Fruit fly (Drosophila melanogaster) whole organism, embryonic: Measurements from ENCODE around the gene Ptth.

ENCODE experiments used
- Ada2b ChIP-seq: fragments of 200-800 bp; sonication (Bioruptor generic); IDR thresholded peaks from 2 replicates; pipeline ENCODE4 v1.3.6; 2022; ENCODE audit warnings: missing biosample characterization, missing genetic modification characterization
- B-H2 ChIP-seq: fragments of 200-800 bp; sonication (Bioruptor generic); optimal IDR thresholded peaks from 2 replicates; lab custom pipeline; 2018; ENCODE audit warnings: missing biosample characterization, mild to moderate bottlenecking, missing genetic modification characterization
- CG10209 ChIP-seq: fragments of 200-800 bp; sonication (Bioruptor generic); optimal IDR thresholded peaks from 3 replicates; lab custom pipeline; 2017; ENCODE audit warnings: missing biosample characterization, mild to moderate bottlenecking, missing genetic modification characterization, missing genetic modification reagents
- CG1024 ChIP-seq: fragments of 200-800 bp; sonication (Bioruptor generic); IDR thresholded peaks from 2 replicates; pipeline ENCODE4 v1.3.6; 2022; ENCODE audit warnings: missing biosample characterization, missing genetic modification characterization
- CG11398 ChIP-seq: fragments of 200-800 bp; sonication (Bioruptor generic); optimal IDR thresholded peaks from 2 replicates; lab custom pipeline; 2016; ENCODE audit warnings: missing biosample characterization, missing genetic modification characterization
- CG11504 ChIP-seq: fragments of 200-800 bp; sonication (Bioruptor generic); optimal IDR thresholded peaks from 3 replicates; lab custom pipeline; 2019; ENCODE audit warnings: missing biosample characterization, mild to moderate bottlenecking, missing genetic modification characterization, moderate library complexity
- CG14667 ChIP-seq: fragments of 200-800 bp; sonication (Bioruptor generic); IDR thresholded peaks from 2 replicates; pipeline ENCODE4 v1.3.6; 2022; ENCODE audit warnings: missing biosample characterization, missing genetic modification characterization
- CG14860 ChIP-seq: fragments of 200-800 bp; sonication (Bioruptor generic); IDR thresholded peaks from 3 replicates; pipeline ENCODE4 v1.3.6; 2022; ENCODE audit warnings: missing biosample characterization, missing genetic modification characterization; ENCODE audit not compliant: partially characterized antibody
- CG15011 ChIP-seq: fragments of 200-800 bp; sonication (Bioruptor generic); optimal IDR thresholded peaks from 3 replicates; lab custom pipeline; 2018; ENCODE audit warnings: missing biosample characterization, mild to moderate bottlenecking, missing genetic modification characterization
- CG2116 ChIP-seq: fragments of 200-800 bp; sonication (Bioruptor generic); optimal IDR thresholded peaks from 3 replicates; lab custom pipeline; 2018; ENCODE audit warnings: missing biosample characterization, mild to moderate bottlenecking, missing genetic modification characterization
- CG31224 ChIP-seq: fragments of 200-800 bp; sonication (Bioruptor generic); IDR thresholded peaks from 2 replicates; pipeline ENCODE4 v1.3.6; 2022; ENCODE audit warnings: missing biosample characterization, missing genetic modification characterization
- CG3726 ChIP-seq: fragments of 200-800 bp; sonication (Bioruptor generic); IDR thresholded peaks from 3 replicates; pipeline ENCODE4, ENCODE4 v1.3.6; 2022; ENCODE audit warnings: missing biosample characterization, missing genetic modification characterization
- CG4282 ChIP-seq: fragments of 200-800 bp; sonication (Bioruptor generic); optimal IDR thresholded peaks from 2 replicates; lab custom pipeline; 2016; ENCODE audit warnings: missing biosample characterization, missing genetic modification characterization
- CG7271 ChIP-seq: fragments of 200-800 bp; sonication (Bioruptor generic); optimal IDR thresholded peaks from 2 replicates; lab custom pipeline; 2018; ENCODE audit warnings: missing biosample characterization, mild to moderate bottlenecking, missing genetic modification characterization, moderate library complexity
- CG7963 ChIP-seq: fragments of 200-800 bp; sonication (Bioruptor generic); IDR thresholded peaks from 3 replicates; pipeline ENCODE4 v1.3.6; 2022; ENCODE audit warnings: missing biosample characterization, missing genetic modification characterization; ENCODE audit not compliant: partially characterized antibody
- CG8290 ChIP-seq, 3 experiments: fragments of 200-800 bp; sonication (Bioruptor generic); optimal IDR thresholded peaks; 2 replicates each; lab custom pipeline; 2016 to 2019; ENCODE audit warnings: missing biosample characterization in 3 of 3, missing genetic modification characterization in 3 of 3, mild to moderate bottlenecking in 2 of 3, moderate library complexity in 1 of 3
- CG8765 ChIP-seq: fragments of 200-800 bp; sonication (Bioruptor generic); IDR thresholded peaks from 2 replicates; pipeline ENCODE4 v1.3.6; 2022; ENCODE audit warnings: missing biosample characterization, missing genetic modification characterization
- Dbx ChIP-seq: fragments of 200-800 bp; sonication (Bioruptor generic); IDR thresholded peaks from 3 replicates; pipeline ENCODE4 v1.3.6; 2022; ENCODE audit warnings: missing biosample characterization, missing genetic modification characterization
- E2f1 ChIP-seq: fragments of 200-800 bp; sonication (Bioruptor generic); IDR thresholded peaks from 2 replicates; pipeline ENCODE4 v1.3.6; 2022; ENCODE audit warnings: missing biosample characterization, missing genetic modification characterization
- Eip74EF ChIP-seq, 2 experiments: fragments of 200-800 bp in 1 of 2; fragments of >200 bp in 1 of 2; sonication (Bioruptor generic) in 1 of 2; optimal IDR thresholded peaks; 2 replicates each; lab custom pipeline; 2017 to 2019; ENCODE audit warnings: missing biosample characterization in 2 of 2, missing genetic modification characterization in 2 of 2, mild to moderate bottlenecking in 1 of 2, moderate library complexity in 1 of 2
- HLH4C ChIP-seq: fragments of 200-800 bp; sonication (Bioruptor generic); IDR thresholded peaks from 3 replicates; pipeline ENCODE4 v1.3.6; 2022; ENCODE audit warnings: missing biosample characterization, missing genetic modification characterization; ENCODE audit not compliant: partially characterized antibody
- HmgD ChIP-seq: fragments of 200-800 bp; sonication (Bioruptor generic); optimal IDR thresholded peaks from 3 replicates; lab custom pipeline; 2016; ENCODE audit warnings: missing biosample characterization, missing genetic modification characterization
- MESR4 ChIP-seq: fragments of 200-800 bp; sonication (Bioruptor generic); optimal IDR thresholded peaks from 2 replicates; lab custom pipeline; 2018; ENCODE audit warnings: missing biosample characterization, mild to moderate bottlenecking, missing genetic modification characterization, moderate library complexity
- MTF-1 ChIP-seq: fragments of 200-800 bp; sonication (Bioruptor generic); optimal IDR thresholded peaks from 2 replicates; lab custom pipeline; 2018; ENCODE audit warnings: missing biosample characterization, mild to moderate bottlenecking, missing genetic modification characterization, borderline replicate concordance
- Med ChIP-seq: fragments of 200-800 bp; sonication (Bioruptor generic); peaks from one replicate; lab custom pipeline; 2016; ENCODE audit warnings: missing biosample characterization, missing genetic modification characterization, mild to moderate bottlenecking, inconsistent platforms, moderate library complexity
- Mes4 ChIP-seq: fragments of 200-800 bp; sonication (Bioruptor generic); optimal IDR thresholded peaks from 2 replicates; lab custom pipeline; 2016; ENCODE audit warnings: missing biosample characterization, missing genetic modification characterization
- Mrtf ChIP-seq: fragments of 200-800 bp; sonication (Bioruptor generic); IDR thresholded peaks from 3 replicates; pipeline ENCODE4 v1.3.6; 2022; ENCODE audit warnings: missing biosample characterization, missing genetic modification characterization
- Opbp ChIP-seq: fragments of 200-800 bp; sonication (Bioruptor generic); IDR thresholded peaks from 3 replicates; pipeline ENCODE4 v1.3.6; 2022; ENCODE audit warnings: missing biosample characterization, missing genetic modification characterization; ENCODE audit not compliant: partially characterized antibody
- PHDP ChIP-seq: fragments of 200-800 bp; sonication (Bioruptor generic); optimal IDR thresholded peaks from 3 replicates; lab custom pipeline; 2018; ENCODE audit warnings: missing biosample characterization, mild to moderate bottlenecking, missing genetic modification characterization, moderate library complexity
- Ssrp ChIP-seq: fragments of 200-800 bp; sonication (Bioruptor generic); optimal IDR thresholded peaks from 2 replicates; lab custom pipeline; 2018; ENCODE audit warnings: missing biosample characterization, mild to moderate bottlenecking, missing genetic modification characterization, moderate library complexity
- bab2 ChIP-seq: fragments of 200-800 bp; sonication (Bioruptor generic); optimal IDR thresholded peaks from 2 replicates; lab custom pipeline; 2016; ENCODE audit warnings: missing biosample characterization, missing genetic modification characterization
- crp ChIP-seq, 2 experiments: fragments of 200-800 bp; sonication (Bioruptor generic); optimal IDR thresholded peaks; 2 replicates in 1 of 2; 3 replicates in 1 of 2; lab custom pipeline; 2017; ENCODE audit warnings: missing biosample characterization in 2 of 2, missing genetic modification characterization in 2 of 2, mild to moderate bottlenecking in 1 of 2, moderate library complexity in 1 of 2
- dysf ChIP-seq: fragments of 200-800 bp; sonication (Bioruptor generic); IDR thresholded peaks from 3 replicates; pipeline ENCODE4 v1.3.6; 2022; ENCODE audit warnings: missing biosample characterization, missing genetic modification characterization
- exex ChIP-seq: fragments of 200-800 bp; sonication (Bioruptor generic); optimal IDR thresholded peaks from 4 replicates; lab custom pipeline; 2018; ENCODE audit warnings: missing biosample characterization, mild to moderate bottlenecking, missing genetic modification characterization, moderate library complexity
- fd3F ChIP-seq: fragments of 200-800 bp; sonication (Bioruptor generic); optimal IDR thresholded peaks from 2 replicates; lab custom pipeline; 2018; ENCODE audit warnings: missing biosample characterization, mild to moderate bottlenecking, missing genetic modification characterization, moderate library complexity
- fu2 ChIP-seq: fragments of 200-800 bp; sonication (Bioruptor generic); optimal IDR thresholded peaks from 2 replicates; lab custom pipeline; 2016; ENCODE audit warnings: missing biosample characterization, missing genetic modification characterization
- gce ChIP-seq: fragments of 200-800 bp; sonication (Bioruptor generic); IDR thresholded peaks from 3 replicates; pipeline ENCODE4 v1.3.6; 2022; ENCODE audit warnings: missing biosample characterization, missing genetic modification characterization
- gsb ChIP-seq: fragments of 200-800 bp; sonication (Bioruptor generic); IDR thresholded peaks from 2 replicates; pipeline ENCODE4 v1.3.6; 2022; ENCODE audit warnings: missing biosample characterization, missing genetic modification characterization
- h ChIP-seq: fragments of >200 bp; optimal IDR thresholded peaks from 2 replicates; lab custom pipeline; 2017
- insv ChIP-seq, 2 experiments: fragments of 200-800 bp; sonication (Bioruptor generic); optimal IDR thresholded peaks; 3 replicates each; lab custom pipeline; 2016 to 2018; ENCODE audit warnings: missing biosample characterization in 2 of 2, missing genetic modification characterization in 2 of 2
- jigr1 ChIP-seq: fragments of 200-800 bp; sonication (Bioruptor generic); IDR thresholded peaks from 3 replicates; pipeline ENCODE4 v1.3.6; 2022; ENCODE audit warnings: missing biosample characterization, missing genetic modification characterization
- pan ChIP-seq, 4 experiments: fragments of >200 bp in 3 of 4; fragments of 200-800 bp in 1 of 4; sonication (Bioruptor generic) in 1 of 4; optimal IDR thresholded peaks in 3 of 4; IDR thresholded peaks in 1 of 4; 2 replicates each; pipeline versions ENCODE4 v1.3.6 to Lab custom; 2017 to 2022; ENCODE audit warnings: missing biosample characterization in 2 of 4, missing genetic modification characterization in 2 of 4, mixed read lengths in 1 of 4
- ro ChIP-seq: fragments of 200-800 bp; sonication (Bioruptor generic); IDR thresholded peaks from 2 replicates; pipeline ENCODE4 v1.3.6; 2022; ENCODE audit warnings: missing biosample characterization, missing genetic modification characterization
- tap ChIP-seq: fragments of 200-800 bp; optimal IDR thresholded peaks from 3 replicates; lab custom pipeline; 2019; ENCODE audit warnings: missing biosample characterization, mild to moderate bottlenecking, missing genetic modification characterization, moderate library complexity
- tll ChIP-seq, 2 experiments: fragments of 200-800 bp in 1 of 2; fragments of >200 bp in 1 of 2; sonication (Bioruptor generic) in 1 of 2; optimal IDR thresholded peaks; 2 replicates each; lab custom pipeline; 2017 to 2019; ENCODE audit warnings: missing biosample characterization in 2 of 2, missing genetic modification characterization in 2 of 2, mild to moderate bottlenecking in 1 of 2, moderate library complexity in 1 of 2
- tup ChIP-seq: fragments of 200-800 bp; sonication (Bioruptor generic); optimal IDR thresholded peaks from 2 replicates; lab custom pipeline; 2016; ENCODE audit warnings: missing biosample characterization, mild to moderate bottlenecking, missing genetic modification characterization, moderate library complexity

The Ptth gene

DNA sequence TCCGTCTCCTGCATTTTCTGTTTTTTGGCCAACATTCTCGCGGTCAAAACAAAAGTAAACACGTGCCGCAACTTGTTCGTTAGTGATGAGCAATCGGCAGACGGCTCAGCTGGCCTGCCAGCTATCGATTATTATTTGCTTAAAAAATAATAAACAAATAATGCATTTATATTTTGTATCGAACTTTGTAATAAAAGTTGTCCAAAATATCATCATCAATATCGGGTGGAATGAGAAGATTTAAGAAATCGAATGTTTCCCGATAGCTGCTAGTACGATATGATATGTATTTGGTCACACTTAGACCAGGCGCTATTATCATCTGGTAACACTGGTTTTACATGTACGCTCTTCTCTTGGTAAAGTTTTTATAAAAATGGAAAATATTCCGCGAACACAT lies 8.7 kb downstream of the Ptth start, which contains the start of the genes Nle and Sf3b1 (continued):
- TF ChIP-seq fd3F (GFP tag; lab: Kevin White, UChicago) = no peak
- TF ChIP-seq HmgD (GFP tag; lab: Kevin White, UChicago) = no peak
- no peak for TF ChIP-seq CG8765
- TF ChIP-seq tll (GFP tag; optimal IDR thresholded peaks at IDR 0.05; lab: Kevin White, UChicago) = no peak
- TF ChIP-seq CG7271 (tag; lab: Kevin White, UChicago) = peak; percentile 7
- TF ChIP-seq gsb = no peak

DNA sequence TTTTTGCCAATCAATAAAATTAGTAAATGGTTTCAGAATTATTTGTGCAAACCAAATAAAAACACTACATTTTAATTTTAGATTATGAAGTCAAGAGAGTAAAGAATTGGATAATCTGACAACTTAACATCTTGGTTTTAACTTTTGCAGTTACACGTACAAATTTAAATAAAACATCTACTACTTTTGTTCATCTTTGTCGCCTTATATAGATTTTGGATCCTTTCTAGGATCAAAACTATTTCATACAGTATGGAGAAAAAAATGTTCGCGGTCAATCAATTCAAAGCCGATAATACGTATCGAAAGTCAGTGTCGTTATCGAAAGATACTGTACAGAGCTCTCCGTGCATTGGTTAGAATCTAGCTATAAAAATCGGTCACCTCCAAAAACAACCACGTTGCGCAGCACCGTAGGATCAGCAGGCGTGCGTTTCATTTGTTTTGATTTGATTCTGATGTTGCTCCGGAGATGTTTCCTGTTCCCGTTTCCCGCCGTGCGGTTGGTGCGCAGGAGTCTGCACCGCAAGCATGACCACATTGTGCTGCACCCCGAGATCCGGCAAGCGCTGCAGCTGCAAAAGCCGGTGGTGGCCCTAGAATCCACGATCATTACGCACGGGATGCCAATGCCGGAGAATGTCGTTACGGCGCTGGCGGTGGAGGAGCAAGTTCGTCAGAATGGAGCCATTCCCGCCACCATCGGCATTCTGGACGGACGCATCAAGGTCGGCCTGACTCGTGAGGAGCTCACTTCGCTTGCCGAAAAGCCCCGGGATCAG lies 12.7 kb downstream of the Ptth start, which contains the start of the genes uncNacbeta and CG2794:
Gene uncNacbeta (minus strand): TSS at position 51 of the 782 bp plus-strand sequence.
Gene CG2794 (plus strand): TSS at position 395 of the 782 bp plus-strand sequence.
- TF ChIP-seq ro (GFP tag; lab: Robert Waterston, UW) = no peak
- TF ChIP-seq tup (GFP tag; lab: Kevin White, UChicago) = no peak
- no peak for TF ChIP-seq Eip74EF (GFP tag; optimal IDR thresholded peaks at IDR 0.05; lab: Kevin White, UChicago)
- no peak for TF ChIP-seq PHDP (tag; lab: Kevin White, UChicago)
- TF ChIP-seq HLH4C (GFP tag; lab: Robert Waterston, UW) = peak; percentile 83
- TF ChIP-seq insv (GFP tag; optimal IDR thresholded peaks at IDR 0.05; lab: Kevin White, UChicago) = no peak
- no peak for TF ChIP-seq CG4282
- TF ChIP-seq Med (GFP tag; lab: Kevin White, UChicago) = peak; percentile 88
- no peak for TF ChIP-seq CG8290 (GFP tag; optimal IDR thresholded peaks at IDR 0.05; lab: Kevin White, UChicago)
- no peak for TF ChIP-seq CG8290 (tag; optimal IDR thresholded peaks at IDR 0.05; lab: Kevin White, UChicago)
- no peak for TF ChIP-seq Ada2b (GFP tag; lab: Robert Waterston, UW)
- TF ChIP-seq Ssrp = no peak
- no peak for TF ChIP-seq E2f1 (GFP tag; lab: Robert Waterston, UW)
- TF ChIP-seq crp (GFP tag; optimal IDR thresholded peaks at IDR 0.05; lab: Kevin White, UChicago) = peak in 1 of 2 experiments; percentile 61
- no peak for TF ChIP-seq Dbx
- TF ChIP-seq CG1024 (GFP tag; lab: Robert Waterston, UW) = no peak
- TF ChIP-seq Opbp (GFP tag; lab: Robert Waterston, UW) = peak; percentile 73
- TF ChIP-seq CG2116 (GFP tag; lab: Kevin White, UChicago) = peak; percentile 90
- TF ChIP-seq CG11504 (tag; lab: Kevin White, UChicago) = no peak
- TF ChIP-seq Mes4 (GFP tag; lab: Kevin White, UChicago) = no peak
- no peak for TF ChIP-seq gce (GFP tag; lab: Robert Waterston, UW)
- no peak for TF ChIP-seq CG10209 (GFP tag; lab: Kevin White, UChicago)
- TF ChIP-seq pan (optimal IDR thresholded peaks at IDR 0.05; lab: Kevin White, UChicago) = no peak
- TF ChIP-seq pan (GFP tag; optimal IDR thresholded peaks at IDR 0.05 in 1 of 2, IDR thresholded peaks at IDR 0.05 in 1 of 2) = no peak
- TF ChIP-seq fu2 = no peak
- no peak for TF ChIP-seq h (lab: Kevin White, UChicago)
- no peak for TF ChIP-seq CG3726 (GFP tag; lab: Robert Waterston, UW)
- TF ChIP-seq MESR4 (GFP tag; lab: Kevin White, UChicago) = peak; percentile 59
- no peak for TF ChIP-seq CG15011 (GFP tag; lab: Kevin White, UChicago)
- peak; percentile 79 for TF ChIP-seq CG7963
- peak; percentile 8 for TF ChIP-seq CG11398
- no peak for TF ChIP-seq MTF-1 (GFP tag; lab: Kevin White, UChicago)
- no peak for TF ChIP-seq jigr1 (GFP tag; lab: Robert Waterston, UW)
- TF ChIP-seq exex (tag; lab: Kevin White, UChicago) = no peak
- no peak for TF ChIP-seq B-H2 (GFP tag; lab: Kevin White, UChicago)
- no peak for TF ChIP-seq Mrtf (GFP tag; lab: Robert Waterston, UW)
- no peak for TF ChIP-seq tap
- peak; percentile 66 for TF ChIP-seq CG14860 (GFP tag; lab: Robert Waterston, UW)
- 0 out of 2 replicates have a peak, but pooled peaks have one; percentile 21 for TF ChIP-seq CG31224 (GFP tag; lab: Robert Waterston, UW)
- no peak for TF ChIP-seq bab2 (GFP tag; lab: Kevin White, UChicago)
- TF ChIP-seq CG14667 (GFP tag; lab: Robert Waterston, UW) = no peak
- TF ChIP-seq dysf (GFP tag; lab: Robert Waterston, UW) = no peak
